Fruit fly (Drosophila melanogaster): ENCODE results near the gene Dab.
A peak's percentile ranks its signal among the peaks of the same experiment; 100 is the strongest.

The Dab gene

dm6 chr3L:16768001-16768652 is 56.2 kb downstream of the Dab start (continued):
- no peak for TF ChIP-seq jigr1 (GFP tag; IDR thresholded peaks at IDR 0.05)
- no peak for TF ChIP-seq lbe (GFP tag; optimal IDR thresholded peaks at IDR 0.05)
- TF ChIP-seq CG2202 (tag; optimal IDR thresholded peaks at IDR 0.05): no peak
- TF ChIP-seq CG12744 (GFP tag; optimal IDR thresholded peaks at IDR 0.05): no peak
- no peak for TF ChIP-seq Doc2 (GFP tag; IDR thresholded peaks at IDR 0.05)
- TF ChIP-seq CG14441 (GFP tag; IDR thresholded peaks at IDR 0.05): 0 out of 2 replicates have a peak, but pooled peaks have one; percentile 44
- no peak for TF ChIP-seq ash1 (GFP tag; optimal IDR thresholded peaks at IDR 0.05)
- no peak for TF ChIP-seq NC2α (GFP tag; optimal IDR thresholded peaks at IDR 0.05)
- TF ChIP-seq vnd (GFP tag; IDR thresholded peaks at IDR 0.05; ENCODE audit: partially characterized antibody): no peak
- no peak for TF ChIP-seq CG18619 (GFP tag; optimal IDR thresholded peaks at IDR 0.05)
- no peak for TF ChIP-seq CG18599 (GFP tag; optimal IDR thresholded peaks at IDR 0.05)
- TF ChIP-seq CG7987 (GFP tag; optimal IDR thresholded peaks at IDR 0.05): no peak
- no peak for TF ChIP-seq CG3838 (GFP tag; optimal IDR thresholded peaks at IDR 0.05)
- no peak for TF ChIP-seq sug (tag; optimal IDR thresholded peaks at IDR 0.05)
- TF ChIP-seq gfzf (GFP tag; optimal IDR thresholded peaks at IDR 0.05): no peak
- peak; percentile 57; the same call in 2 of the 3 replicates for TF ChIP-seq CG16813 (GFP tag; IDR thresholded peaks at IDR 0.05; ENCODE audit: partially characterized antibody)
- peak; percentile 23 for TF ChIP-seq tio (GFP tag; optimal IDR thresholded peaks at IDR 0.05)
- TF ChIP-seq otp (GFP tag; IDR thresholded peaks at IDR 0.05): 0 out of 3 replicates have a peak, but pooled peaks have one; percentile 54
- TF ChIP-seq br (optimal IDR thresholded peaks at IDR 0.05): no peak
- no peak for TF ChIP-seq CG8478 (optimal IDR thresholded peaks at IDR 0.05)
- TF ChIP-seq CG11456 (GFP tag; IDR thresholded peaks at IDR 0.05): 0 out of 3 replicates have a peak, but pooled peaks have one; percentile 32
- TF ChIP-seq Optix (GFP tag; IDR thresholded peaks at IDR 0.05): no peak
- peak; percentile 19 for TF ChIP-seq tap (tag; optimal IDR thresholded peaks at IDR 0.05)
- TF ChIP-seq bcd (GFP tag; optimal IDR thresholded peaks at IDR 0.05): no peak
- no peak for TF ChIP-seq CG33557 (GFP tag; optimal IDR thresholded peaks at IDR 0.05)
- no peak for TF ChIP-seq CG7745 (tag; optimal IDR thresholded peaks at IDR 0.05)
- no peak for TF ChIP-seq CG1647 (GFP tag; optimal IDR thresholded peaks at IDR 0.05)
- peak; percentile 66 for TF ChIP-seq tin (GFP tag; optimal IDR thresholded peaks at IDR 0.05)
- TF ChIP-seq CG11695 (GFP tag; IDR thresholded peaks at IDR 0.05): 0 out of 3 replicates have a peak, but pooled peaks have one; percentile 18
- TF ChIP-seq CG6254 (GFP tag; optimal IDR thresholded peaks at IDR 0.05): peak; percentile 32
- no peak for TF ChIP-seq CG13894 (tag; optimal IDR thresholded peaks at IDR 0.05)
- no peak for TF ChIP-seq CG30020 (tag; optimal IDR thresholded peaks at IDR 0.05)
- TF ChIP-seq Side (GFP tag; optimal IDR thresholded peaks at IDR 0.05): no peak
- TF ChIP-seq Blimp-1 (GFP tag; optimal IDR thresholded peaks at IDR 0.05): no peak
- TF ChIP-seq NK7.1 (GFP tag; optimal IDR thresholded peaks at IDR 0.05): peak; percentile 22
- TF ChIP-seq hkb (optimal IDR thresholded peaks at IDR 0.05): no peak
- 0 out of 2 replicates have a peak, but pooled peaks have one; percentile 28 for TF ChIP-seq hkb (GFP tag; IDR thresholded peaks at IDR 0.05)
- TF ChIP-seq CG10543 (GFP tag; optimal IDR thresholded peaks at IDR 0.05): no peak

dm6 chr3L:16769866-16770265 is 57.9 kb downstream of the Dab start:
- TF ChIP-seq B-H2 (GFP tag; optimal IDR thresholded peaks at IDR 0.05) (no peak), lola (GFP tag; optimal IDR thresholded peaks at IDR 0.05) (no peak), CG7786 (GFP tag; optimal IDR thresholded peaks at IDR 0.05) (no peak), yki (optimal IDR thresholded peaks at IDR 0.05) (no peak), CG9215 (GFP tag; IDR thresholded peaks at IDR 0.05) (no peak), CG12071 (GFP tag; optimal IDR thresholded peaks at IDR 0.05) (peak; percentile 58), CG6254 (GFP tag; optimal IDR thresholded peaks at IDR 0.05) (peak; percentile 66), GATAe (GFP tag; conservative IDR thresholded peaks at IDR 0.05) (no peak), rib (GFP tag; IDR thresholded peaks at IDR 0.05) (0 out of 2 replicates have a peak, but pooled peaks have one; percentile 34), Hmx (GFP tag; optimal IDR thresholded peaks at IDR 0.05) (no peak), YL-1 (GFP tag; optimal IDR thresholded peaks at IDR 0.05) (no peak), caup (GFP tag; optimal IDR thresholded peaks at IDR 0.05; ENCODE audit: severe bottlenecking) (peak; percentile 13), ash1 (GFP tag; optimal IDR thresholded peaks at IDR 0.05) (peak; percentile 45), onecut (GFP tag; IDR thresholded peaks at IDR 0.05) (peak; percentile 73), CG11247 (GFP tag; IDR thresholded peaks at IDR 0.05) (peak; percentile 49; the same call in 1 of the 2 replicates), eyg (GFP tag; optimal IDR thresholded peaks at IDR 0.05) (no peak)
